Worm (Caenorhabditis elegans): ENCODE data around the gene T17H7.7.

The T17H7.7 gene

DNA sequence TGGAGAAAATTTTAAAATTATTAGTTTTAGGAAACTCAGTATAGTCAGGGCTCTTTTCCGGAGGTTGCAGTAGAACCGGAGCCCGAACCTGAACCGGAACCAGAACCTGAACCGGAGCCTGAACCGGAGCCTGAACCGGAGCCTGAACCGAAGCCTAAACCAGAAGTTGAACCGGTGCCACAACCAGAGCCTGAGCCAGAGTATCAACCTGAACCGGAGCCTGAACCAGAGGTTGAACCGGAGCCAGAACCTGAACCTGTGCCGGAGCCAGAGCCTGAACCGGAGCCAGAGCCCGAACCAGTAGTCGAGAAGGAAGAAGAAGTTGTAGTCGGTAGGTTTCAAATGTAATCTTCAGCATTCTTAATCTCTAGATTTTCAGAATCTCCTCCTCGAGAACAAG lies 10.6 kb upstream of the T17H7.7 start:
- TF ChIP-seq mab-5 (tag; optimal IDR thresholded peaks at IDR 0.05) (no peak), unc-39 (tag; optimal IDR thresholded peaks at IDR 0.05) (no peak), zip-8 (tag; optimal IDR thresholded peaks at IDR 0.05) (no peak), lin-32 (GFP tag; optimal IDR thresholded peaks at IDR 0.05) (no peak), hlh-1 (tag; optimal IDR thresholded peaks at IDR 0.05) (no peak), ceh-83 (GFP tag; optimal IDR thresholded peaks at IDR 0.05) (no peak), blmp-1 (tag; optimal IDR thresholded peaks at IDR 0.05) (no peak), M03D4.4 (tag; optimal IDR thresholded peaks at IDR 0.05) (no peak), mls-2 (tag; optimal IDR thresholded peaks at IDR 0.05) (no peak), bed-3 (GFP tag; optimal IDR thresholded peaks at IDR 0.05) (no peak), lsy-2 (tag; optimal IDR thresholded peaks at IDR 0.05) (no peak), ham-2 (GFP tag; optimal IDR thresholded peaks at IDR 0.05) (no peak), pha-4 (tag; optimal IDR thresholded peaks at IDR 0.05) (no peak), mep-1 (tag; optimal IDR thresholded peaks at IDR 0.05) (no peak), tbx-8 (GFP tag; optimal IDR thresholded peaks at IDR 0.05) (no peak), ces-1 (GFP tag; optimal IDR thresholded peaks at IDR 0.05) (no peak), elt-3 (tag; optimal IDR thresholded peaks at IDR 0.05) (no peak), sem-2 (GFP tag; optimal IDR thresholded peaks at IDR 0.05) (no peak), ceh-43 (GFP tag; optimal IDR thresholded peaks at IDR 0.05) (no peak)

DNA sequence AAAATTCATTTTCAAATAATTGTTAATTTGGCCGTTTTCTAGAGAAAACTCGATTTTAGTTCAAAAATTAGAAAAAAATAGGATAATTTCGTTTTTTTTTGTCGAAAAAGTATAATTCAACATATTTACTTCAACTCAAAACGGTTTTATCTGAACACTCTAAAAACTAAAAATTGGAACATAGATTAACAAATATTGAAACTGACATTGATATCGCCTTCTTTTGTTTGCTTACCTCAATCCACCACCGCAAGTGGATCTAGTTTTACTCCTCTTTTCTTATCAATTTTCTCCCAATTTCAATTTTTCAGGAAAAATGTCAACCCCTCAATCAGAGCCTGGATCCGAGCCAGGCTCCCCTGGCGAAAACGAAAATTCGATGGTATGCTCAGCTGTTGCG lies 7.0 kb upstream of the T17H7.7 start, which contains the start of gene ptl-1:
TSS of gene ptl-1 (plus strand) at position 301 of the 400 bp plus-strand sequence.
- TF ChIP-seq elt-1 (tag; optimal IDR thresholded peaks at IDR 0.05; ENCODE audit: borderline replicate concordance, insufficient read depth), result no peak
- TF ChIP-seq cnd-1 (tag; optimal IDR thresholded peaks at IDR 0.05), result no peak
- no peak for TF ChIP-seq nhr-2 (tag; optimal IDR thresholded peaks at IDR 0.05)
- TF ChIP-seq drap-1 (GFP tag; optimal IDR thresholded peaks at IDR 0.05), result no peak
- TF ChIP-seq nhr-28 (tag; optimal IDR thresholded peaks at IDR 0.05), result no peak
- no peak for TF ChIP-seq sem-2 (GFP tag; optimal IDR thresholded peaks at IDR 0.05)
- no peak for TF ChIP-seq lsy-2 (tag; optimal IDR thresholded peaks at IDR 0.05)
- TF ChIP-seq unc-62 (GFP tag; optimal IDR thresholded peaks at IDR 0.05), result no peak
- TF ChIP-seq ceh-39 (tag; optimal IDR thresholded peaks at IDR 0.05), result no peak
- TF ChIP-seq ham-2 (GFP tag; optimal IDR thresholded peaks at IDR 0.05), result no peak
- TF ChIP-seq unc-120 (tag; optimal IDR thresholded peaks at IDR 0.05; ENCODE audit: poor library complexity, severe bottlenecking), result no peak
- TF ChIP-seq blmp-1 (tag; optimal IDR thresholded peaks at IDR 0.05), result no peak
- TF ChIP-seq flh-1 (GFP tag; optimal IDR thresholded peaks at IDR 0.05), result no peak

DNA sequence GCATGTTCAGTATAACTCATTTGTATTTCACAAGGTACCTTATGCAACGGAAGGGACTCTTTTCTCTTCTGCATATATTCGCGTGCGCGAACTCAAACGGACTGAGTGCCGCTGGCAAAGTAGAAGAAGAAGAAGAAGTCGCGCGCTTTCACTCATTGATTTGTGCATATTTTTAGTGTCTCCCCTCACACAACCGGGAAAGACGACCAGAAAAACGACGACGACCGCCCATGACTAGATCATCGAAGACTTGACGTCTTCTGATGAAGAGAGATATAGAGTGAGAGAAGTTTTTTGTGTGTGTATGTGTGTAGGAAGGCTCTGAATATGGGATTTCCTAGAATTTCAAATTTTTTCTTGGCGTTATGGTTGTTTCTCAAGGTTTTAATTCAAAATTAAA lies 6.5 kb upstream of the T17H7.7 start:
- TF ChIP-seq lin-13 (tag; optimal IDR thresholded peaks at IDR 0.05), result no peak
- peak; percentile 62 for TF ChIP-seq ces-1 (GFP tag; optimal IDR thresholded peaks at IDR 0.05)

DNA sequence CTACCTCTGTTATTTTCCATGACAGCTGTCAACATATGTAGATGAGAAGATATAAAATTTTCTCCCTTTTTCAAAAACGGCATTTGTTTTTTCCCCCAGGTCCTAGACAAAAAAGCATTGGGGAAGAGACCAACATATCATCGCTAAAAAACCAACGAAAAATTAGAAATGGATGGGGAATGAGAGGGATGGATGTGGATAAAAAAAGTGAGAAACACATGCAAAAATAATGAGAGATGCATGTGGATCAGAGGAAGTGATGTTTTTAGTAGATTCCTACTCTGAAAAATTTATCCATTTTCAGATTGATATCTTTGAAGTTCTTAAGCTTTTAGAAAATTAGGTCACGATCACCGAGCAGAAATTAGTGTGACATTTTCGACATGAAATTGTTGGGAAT lies 4.6 kb upstream of the T17H7.7 start:
- TF ChIP-seq hlh-1 (tag; optimal IDR thresholded peaks at IDR 0.05), result no peak
- no peak for TF ChIP-seq unc-39 (tag; optimal IDR thresholded peaks at IDR 0.05)
- no peak for TF ChIP-seq lin-32 (GFP tag; optimal IDR thresholded peaks at IDR 0.05)
- TF ChIP-seq lsy-2 (tag; optimal IDR thresholded peaks at IDR 0.05), result no peak
- TF ChIP-seq ztf-11 (tag; optimal IDR thresholded peaks at IDR 0.05), result no peak
- no peak for TF ChIP-seq drap-1 (GFP tag; optimal IDR thresholded peaks at IDR 0.05)
- no peak for TF ChIP-seq elt-1 (tag; optimal IDR thresholded peaks at IDR 0.05; ENCODE audit: borderline replicate concordance, insufficient read depth)
- no peak for TF ChIP-seq ham-2 (GFP tag; optimal IDR thresholded peaks at IDR 0.05)
- no peak for TF ChIP-seq ceh-43 (GFP tag; optimal IDR thresholded peaks at IDR 0.05)
- no peak for TF ChIP-seq flh-1 (GFP tag; optimal IDR thresholded peaks at IDR 0.05)
- no peak for TF ChIP-seq blmp-1 (tag; optimal IDR thresholded peaks at IDR 0.05)
- TF ChIP-seq elt-3 (tag; optimal IDR thresholded peaks at IDR 0.05), result no peak
- TF ChIP-seq unc-62 (GFP tag; optimal IDR thresholded peaks at IDR 0.05), result no peak

DNA sequence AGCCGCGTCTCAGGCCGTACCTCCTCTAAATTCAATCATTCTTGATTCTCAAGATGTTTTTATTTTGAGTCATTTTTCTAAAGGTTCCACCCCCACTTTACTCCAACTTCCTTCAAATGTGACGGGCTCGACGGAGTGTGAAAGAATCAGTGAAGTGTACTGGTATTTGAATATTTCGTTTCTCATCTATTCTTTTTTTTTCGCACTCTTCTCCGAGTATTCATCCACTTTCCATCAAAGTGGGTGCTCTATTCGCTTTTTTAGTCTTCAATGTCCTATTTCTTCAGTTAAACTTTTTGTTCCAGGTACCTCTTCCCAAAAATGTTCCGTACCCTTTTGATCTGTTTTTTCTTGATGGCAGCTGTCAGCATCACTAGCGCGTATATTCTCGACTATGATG lies 3.6 kb upstream of the T17H7.7 start, which contains the start of gene nlp-52:
TSS of gene nlp-52 (plus strand) at position 301 of the 400 bp plus-strand sequence.
- no peak for TF ChIP-seq sptf-1 (tag; optimal IDR thresholded peaks at IDR 0.05)
- no peak for TF ChIP-seq mls-2 (tag; optimal IDR thresholded peaks at IDR 0.05)
- TF ChIP-seq ham-2 (GFP tag; optimal IDR thresholded peaks at IDR 0.05), result no peak
- no peak for TF ChIP-seq elt-1 (tag; optimal IDR thresholded peaks at IDR 0.05; ENCODE audit: borderline replicate concordance, insufficient read depth)
- TF ChIP-seq blmp-1 (tag; optimal IDR thresholded peaks at IDR 0.05), result no peak
- TF ChIP-seq lin-32 (GFP tag; optimal IDR thresholded peaks at IDR 0.05), result no peak
- TF ChIP-seq zip-8 (tag; optimal IDR thresholded peaks at IDR 0.05), result no peak
- TF ChIP-seq flh-1 (GFP tag; optimal IDR thresholded peaks at IDR 0.05), result no peak
- TF ChIP-seq sem-2 (GFP tag; optimal IDR thresholded peaks at IDR 0.05), result no peak
- TF ChIP-seq lin-13 (tag; optimal IDR thresholded peaks at IDR 0.05), result no peak
- no peak for TF ChIP-seq mep-1 (tag; optimal IDR thresholded peaks at IDR 0.05)
- TF ChIP-seq ceh-83 (GFP tag; optimal IDR thresholded peaks at IDR 0.05), result no peak
- TF ChIP-seq ceh-39 (tag; optimal IDR thresholded peaks at IDR 0.05), result no peak
- no peak for TF ChIP-seq elt-3 (tag; optimal IDR thresholded peaks at IDR 0.05)
- no peak for TF ChIP-seq drap-1 (GFP tag; optimal IDR thresholded peaks at IDR 0.05)
